Fruit fly (Drosophila melanogaster): ENCODE results near the gene CG13994.
A peak's percentile ranks its signal among the peaks of the same experiment; 100 is the strongest.

Gene CG13994

dm6 chr2L:6081134-6081832 lies 18.5 kb downstream of the CG13994 start (continued):
- TF ChIP-seq CG34224 (GFP tag; IDR thresholded peaks at IDR 0.05; ENCODE audit: partially characterized antibody) (no peak), CG8478 (optimal IDR thresholded peaks at IDR 0.05) (peak; percentile 21), jing (GFP tag; optimal IDR thresholded peaks at IDR 0.05) (no peak), HLHmδ (GFP tag; optimal IDR thresholded peaks at IDR 0.05) (no peak), NfI (GFP tag; optimal IDR thresholded peaks at IDR 0.05) (no peak), CG12942 (GFP tag; optimal IDR thresholded peaks at IDR 0.05) (no peak), tna (GFP tag; IDR thresholded peaks at IDR 0.05; ENCODE audit: partially characterized antibody) (no peak), CG6854 (GFP tag; optimal IDR thresholded peaks at IDR 0.05) (no peak), E2f1 (GFP tag; IDR thresholded peaks at IDR 0.05) (no peak), Bgb (GFP tag; IDR thresholded peaks at IDR 0.05; ENCODE audit: partially characterized antibody) (no peak), CG2129 (GFP tag; IDR thresholded peaks at IDR 0.05; ENCODE audit: partially characterized antibody) (no peak), CG17361 (GFP tag; IDR thresholded peaks at IDR 0.05) (no peak), fd64A (GFP tag; optimal IDR thresholded peaks at IDR 0.05) (no peak), ci (GFP tag; IDR thresholded peaks at IDR 0.05) (no peak), NK7.1 (GFP tag; optimal IDR thresholded peaks at IDR 0.05) (no peak), CG8765 (GFP tag; IDR thresholded peaks at IDR 0.05) (no peak), Adf1 (GFP tag; IDR thresholded peaks at IDR 0.05) (peak; percentile 53; the same call in 1 of the 2 replicates), klu (GFP tag; IDR thresholded peaks at IDR 0.05) (no peak), CG34376 (GFP tag; optimal IDR thresholded peaks at IDR 0.05) (no peak), zen (tag; optimal IDR thresholded peaks at IDR 0.05) (no peak), Hey (tag; optimal IDR thresholded peaks at IDR 0.05) (peak; percentile 8), sens (GFP tag) (peak; percentile 3), nmo (GFP tag; optimal IDR thresholded peaks at IDR 0.05) (no peak), ewg (GFP tag; optimal IDR thresholded peaks at IDR 0.05) (peak; percentile 72), ase (GFP tag; IDR thresholded peaks at IDR 0.05) (no peak), CG1602 (GFP tag; optimal IDR thresholded peaks at IDR 0.05) (no peak), caup (GFP tag; optimal IDR thresholded peaks at IDR 0.05; ENCODE audit: severe bottlenecking) (no peak), NC2α (GFP tag; optimal IDR thresholded peaks at IDR 0.05) (no peak), CG11696 (GFP tag; IDR thresholded peaks at IDR 0.05) (no peak), CG11398 (GFP tag; optimal IDR thresholded peaks at IDR 0.05) (no peak), crol (GFP tag; IDR thresholded peaks at IDR 0.05) (peak; percentile 45; the same call in 1 of the 2 replicates), Mes4 (GFP tag; optimal IDR thresholded peaks at IDR 0.05) (no peak), Fer1 (GFP tag; optimal IDR thresholded peaks at IDR 0.05) (no peak), CG14965 (GFP tag; optimal IDR thresholded peaks at IDR 0.05; ENCODE audit: borderline replicate concordance) (no peak), CkIIα-i1 (GFP tag; IDR thresholded peaks at IDR 0.05) (no peak), CG31441 (GFP tag; IDR thresholded peaks at IDR 0.05) (no peak), Tbp (GFP tag; optimal IDR thresholded peaks at IDR 0.05) (no peak), Doc2 (GFP tag; IDR thresholded peaks at IDR 0.05) (no peak), nerfin-1 (tag; optimal IDR thresholded peaks at IDR 0.05) (peak; percentile 20), CG16815 (GFP tag; optimal IDR thresholded peaks at IDR 0.05) (no peak), salm (tag; optimal IDR thresholded peaks at IDR 0.05) (no peak), CG14050 (GFP tag; IDR thresholded peaks at IDR 0.05) (no peak)

Data from whole organism, embryonic.